Worm (Caenorhabditis elegans) whole organism, mixed stage, embryonic: Measurements from ENCODE around the gene fbxc-36.

ENCODE experiments used
- blmp-1 ChIP-seq: fragments of 150-350 bp; optimal IDR thresholded peaks from 2 replicates; lab custom pipeline; 2014; ENCODE audit warnings: missing biosample characterization, missing genetic modification characterization
- elt-3 ChIP-seq: fragments of 150-350 bp; optimal IDR thresholded peaks from 2 replicates; lab custom pipeline; 2014; ENCODE audit warnings: missing biosample characterization, missing genetic modification characterization
- lsy-2 ChIP-seq: fragments of 150-350 bp; optimal IDR thresholded peaks from 2 replicates; lab custom pipeline; 2014; ENCODE audit warnings: missing biosample characterization, missing genetic modification characterization
- mep-1 ChIP-seq: fragments of 150-350 bp; optimal IDR thresholded peaks from 2 replicates; lab custom pipeline; 2017; ENCODE audit warnings: missing biosample characterization, missing genetic modification reagents, missing genetic modification characterization, inconsistent platforms
- nhr-12 ChIP-seq: fragments of 150-350 bp; optimal IDR thresholded peaks from 2 replicates; lab custom pipeline; 2014; ENCODE audit warnings: missing biosample characterization, missing genetic modification characterization
- nhr-76 ChIP-seq: sonication (generic microtip); optimal IDR thresholded peaks from 2 replicates; lab custom pipeline; 2017; ENCODE audit warnings: missing biosample characterization, missing genetic modification characterization
- snpc-4 ChIP-seq: fragments of 150-350 bp; optimal IDR thresholded peaks from 2 replicates; lab custom pipeline; 2014; ENCODE audit warnings: missing biosample characterization, missing genetic modification characterization
- sptf-1 ChIP-seq: sonication (generic microtip); optimal IDR thresholded peaks from 2 replicates; lab custom pipeline; 2017; ENCODE audit warnings: mild to moderate bottlenecking, missing genetic modification characterization, moderate library complexity, missing compliant biosample characterization

ce11 chrII:915206-915605, 25.6 kb upstream of the fbxc-36 start:
- TF ChIP-seq snpc-4 (no peak), sptf-1 (tag; lab: Kevin White, UChicago) (no peak), nhr-76 (tag; lab: Kevin White, UChicago) (no peak), nhr-12 (no peak), blmp-1 (tag; lab: Kevin White, UChicago) (no peak), mep-1 (tag; lab: Kevin White, UChicago) (no peak), elt-3 (no peak), lsy-2 (tag; lab: Kevin White, UChicago) (no peak)
